Fruit fly (Drosophila melanogaster) whole organism, embryonic: ENCODE results near the gene CG43896.
A peak's percentile ranks its signal among the peaks of the same experiment; 100 is the strongest.

Experiments used
- CG10431 ChIP-seq: fragments of 200-800 bp; sonication (Bioruptor generic); optimal IDR thresholded peaks from 3 replicates; lab custom pipeline; 2018; ENCODE audit warnings: missing biosample characterization, mild to moderate bottlenecking, missing genetic modification characterization
- CG10959 ChIP-seq: fragments of 200-800 bp; sonication (Bioruptor generic); IDR thresholded peaks from 2 replicates; pipeline ENCODE4 v1.3.6; 2022; ENCODE audit warnings: missing biosample characterization, missing genetic modification characterization
- CG12155 ChIP-seq: fragments of 200-800 bp; sonication (Bioruptor generic); optimal IDR thresholded peaks from 3 replicates; lab custom pipeline; 2016; ENCODE audit warnings: missing biosample characterization, missing genetic modification characterization
- CG13424 ChIP-seq: fragments of 200-800 bp; sonication (Bioruptor generic); optimal IDR thresholded peaks from 2 replicates; lab custom pipeline; 2019; ENCODE audit warnings: missing biosample characterization, mild to moderate bottlenecking, missing genetic modification characterization, moderate library complexity
- CG14014 ChIP-seq: fragments of 200-800 bp; sonication (Bioruptor generic); IDR thresholded peaks from 2 replicates; pipeline ENCODE4 v1.3.6; 2022; ENCODE audit warnings: missing biosample characterization, missing genetic modification characterization
- CG1529 ChIP-seq: fragments of 200-800 bp; sonication (Bioruptor generic); optimal IDR thresholded peaks from 3 replicates; lab custom pipeline; 2018; ENCODE audit warnings: missing biosample characterization, missing genetic modification characterization
- CG15514 ChIP-seq: fragments of 200-800 bp; sonication (Bioruptor generic); optimal IDR thresholded peaks from 3 replicates; lab custom pipeline; 2017; ENCODE audit warnings: missing biosample characterization, missing genetic modification characterization, mild to moderate bottlenecking, moderate library complexity, missing genetic modification reagents
- CG1647 ChIP-seq: fragments of 200-800 bp; sonication (Bioruptor generic); optimal IDR thresholded peaks from 3 replicates; lab custom pipeline; 2016; ENCODE audit warnings: missing biosample characterization, missing genetic modification characterization
- CG2120 ChIP-seq: fragments of 200-800 bp; sonication (Bioruptor generic); optimal IDR thresholded peaks from 3 replicates; lab custom pipeline; 2016; ENCODE audit warnings: missing biosample characterization, missing genetic modification characterization
- CG33557 ChIP-seq: fragments of 200-800 bp; sonication (Bioruptor generic); optimal IDR thresholded peaks from 2 replicates; lab custom pipeline; 2019; ENCODE audit warnings: missing biosample characterization, mild to moderate bottlenecking, missing genetic modification characterization, moderate library complexity
- CG34422 ChIP-seq: fragments of 200-800 bp; sonication (Bioruptor generic); IDR thresholded peaks from 3 replicates; pipeline ENCODE4 v1.3.6; 2022; ENCODE audit warnings: missing biosample characterization, missing genetic modification characterization
- CG3838 ChIP-seq: fragments of 200-800 bp; sonication (Bioruptor generic); optimal IDR thresholded peaks from 3 replicates; lab custom pipeline; 2016; ENCODE audit warnings: missing biosample characterization, missing genetic modification characterization
- CG4617 ChIP-seq: fragments of 200-800 bp; sonication (Bioruptor generic); optimal IDR thresholded peaks from 3 replicates; lab custom pipeline; 2016; ENCODE audit warnings: missing biosample characterization, missing genetic modification characterization, borderline replicate concordance
- CG6175 ChIP-seq: fragments of 200-800 bp; sonication (Bioruptor generic); IDR thresholded peaks from 3 replicates; pipeline ENCODE4 v1.3.6; 2022; ENCODE audit warnings: missing biosample characterization, missing genetic modification characterization
- CG6813 ChIP-seq: fragments of 200-800 bp; sonication (Bioruptor generic); optimal IDR thresholded peaks from 2 replicates; lab custom pipeline; 2017; ENCODE audit warnings: missing biosample characterization, missing genetic modification characterization, mild to moderate bottlenecking, moderate library complexity, missing genetic modification reagents
- CG6854 ChIP-seq: fragments of 200-800 bp; sonication (Bioruptor generic); optimal IDR thresholded peaks from 3 replicates; lab custom pipeline; 2017; ENCODE audit warnings: missing biosample characterization, mild to moderate bottlenecking, missing genetic modification characterization
- CG7271 ChIP-seq: fragments of 200-800 bp; sonication (Bioruptor generic); optimal IDR thresholded peaks from 2 replicates; lab custom pipeline; 2018; ENCODE audit warnings: missing biosample characterization, mild to moderate bottlenecking, missing genetic modification characterization, moderate library complexity
- CG9609 ChIP-seq: fragments of 200-800 bp; sonication (Bioruptor generic); optimal IDR thresholded peaks from 3 replicates; lab custom pipeline; 2016; ENCODE audit warnings: missing biosample characterization, missing genetic modification characterization
- CTCF ChIP-seq: fragments of 200-800 bp; sonication (Bioruptor generic); optimal IDR thresholded peaks from 2 replicates; lab custom pipeline; 2017; ENCODE audit warnings: missing biosample characterization, mild to moderate bottlenecking, missing genetic modification characterization, moderate library complexity
- D ChIP-seq, 2 experiments: fragments of 200-800 bp in 1 of 2; fragments of >200 bp in 1 of 2; sonication (Bioruptor generic) in 1 of 2; optimal IDR thresholded peaks; 2 replicates in 1 of 2; 3 replicates in 1 of 2; lab custom pipeline; 2017; ENCODE audit warnings: mild to moderate bottlenecking in 1 of 2, missing biosample characterization in 1 of 2, missing genetic modification characterization in 1 of 2, missing genetic modification reagents in 1 of 2
- Dek ChIP-seq: fragments of 200-800 bp; sonication (Bioruptor generic); optimal IDR thresholded peaks from 3 replicates; lab custom pipeline; 2019; ENCODE audit warnings: missing biosample characterization, mild to moderate bottlenecking, missing genetic modification characterization, moderate library complexity
- Doc2 ChIP-seq: fragments of 200-800 bp; sonication (Bioruptor generic); IDR thresholded peaks from 2 replicates; pipeline ENCODE4 v1.3.6; 2022; ENCODE audit warnings: missing biosample characterization, missing genetic modification characterization
- Dref ChIP-seq: fragments of 200-800 bp; sonication (Bioruptor generic); IDR thresholded peaks from 2 replicates; pipeline ENCODE4 v1.3.6; 2022; ENCODE audit warnings: missing biosample characterization, missing genetic modification characterization
- Lhr ChIP-seq: fragments of 200-800 bp; sonication (Bioruptor generic); optimal IDR thresholded peaks from 3 replicates; lab custom pipeline; 2017; ENCODE audit warnings: mild to moderate bottlenecking, missing biosample characterization, missing genetic modification reagents, missing genetic modification characterization
- Ptx1 ChIP-seq: fragments of 200-800 bp; sonication (Bioruptor generic); IDR thresholded peaks from 2 replicates; pipeline ENCODE4 v1.3.6; 2022; ENCODE audit warnings: missing biosample characterization, missing genetic modification characterization
- Ravus ChIP-seq: fragments of 200-800 bp; sonication (Bioruptor generic); IDR thresholded peaks from 2 replicates; pipeline ENCODE4 v1.3.6; 2022; ENCODE audit warnings: missing biosample characterization, missing genetic modification characterization
- Scr ChIP-seq: fragments of 200-800 bp; sonication (Bioruptor generic); IDR thresholded peaks from 2 replicates; pipeline ENCODE4 v1.3.6; 2022; ENCODE audit warnings: missing biosample characterization, missing genetic modification characterization; ENCODE audit not compliant: partially characterized antibody
- Side ChIP-seq: fragments of 200-800 bp; sonication (Bioruptor generic); optimal IDR thresholded peaks from 2 replicates; lab custom pipeline; 2016; ENCODE audit warnings: missing biosample characterization, missing genetic modification characterization
- Sry-δ ChIP-seq: fragments of 200-800 bp; sonication (Bioruptor generic); optimal IDR thresholded peaks from 2 replicates; lab custom pipeline; 2016; ENCODE audit warnings: missing biosample characterization, missing genetic modification characterization
- Ssrp ChIP-seq: fragments of 200-800 bp; sonication (Bioruptor generic); optimal IDR thresholded peaks from 2 replicates; lab custom pipeline; 2018; ENCODE audit warnings: missing biosample characterization, mild to moderate bottlenecking, missing genetic modification characterization, moderate library complexity
- aop ChIP-seq: fragments of 200-800 bp; sonication (Bioruptor generic); IDR thresholded peaks from 2 replicates; pipeline ENCODE4 v1.3.6; 2022; ENCODE audit warnings: missing biosample characterization, missing genetic modification characterization
- cas ChIP-seq: fragments of 200-800 bp; sonication (Bioruptor generic); IDR thresholded peaks from 2 replicates; pipeline ENCODE4 v1.3.6; 2022; ENCODE audit warnings: missing biosample characterization, missing genetic modification characterization
- croc ChIP-seq: fragments of 200-800 bp; sonication (Bioruptor generic); conservative IDR thresholded peaks from 3 replicates; pipeline ENCODE4 v1.3.6; 2022; ENCODE audit warnings: missing biosample characterization, missing genetic modification characterization
- da ChIP-seq: fragments of 200-800 bp; sonication (Bioruptor generic); optimal IDR thresholded peaks from 2 replicates; lab custom pipeline; 2016; ENCODE audit warnings: missing biosample characterization, missing genetic modification characterization
- dimm ChIP-seq: fragments of 200-800 bp; sonication (Bioruptor generic); IDR thresholded peaks from 2 replicates; pipeline ENCODE4 v1.3.6; 2022; ENCODE audit warnings: missing biosample characterization, missing genetic modification characterization
- eyg ChIP-seq: fragments of 200-800 bp; sonication (Bioruptor generic); optimal IDR thresholded peaks from 3 replicates; lab custom pipeline; 2016; ENCODE audit warnings: missing biosample characterization, missing genetic modification characterization
- hb ChIP-seq: fragments of 200-800 bp; sonication (Bioruptor generic); IDR thresholded peaks from 3 replicates; pipeline ENCODE4 v1.3.6; 2022; ENCODE audit warnings: missing biosample characterization, missing genetic modification characterization; ENCODE audit not compliant: partially characterized antibody
- klu ChIP-seq: fragments of 200-800 bp; sonication (Bioruptor generic); IDR thresholded peaks from 2 replicates; pipeline ENCODE4 v1.3.6; 2022; ENCODE audit warnings: missing biosample characterization, missing genetic modification characterization
- kni ChIP-seq: fragments of 200-800 bp; sonication (Bioruptor generic); optimal IDR thresholded peaks from 3 replicates; lab custom pipeline; 2017; ENCODE audit warnings: mild to moderate bottlenecking, missing biosample characterization, missing genetic modification reagents, missing genetic modification characterization
- lilli ChIP-seq: fragments of 200-800 bp; sonication (Bioruptor generic); optimal IDR thresholded peaks from 3 replicates; lab custom pipeline; 2016; ENCODE audit warnings: missing biosample characterization, missing genetic modification characterization
- luna ChIP-seq: fragments of 200-800 bp; sonication (Bioruptor generic); optimal IDR thresholded peaks from 2 replicates; lab custom pipeline; 2016; ENCODE audit warnings: missing biosample characterization, missing genetic modification characterization
- nerfin-2 ChIP-seq: fragments of 200-800 bp; sonication (Bioruptor generic); IDR thresholded peaks from 2 replicates; pipeline ENCODE4 v1.3.6; 2022; ENCODE audit warnings: missing biosample characterization, missing genetic modification characterization; ENCODE audit not compliant: partially characterized antibody
- pb ChIP-seq: fragments of 200-800 bp; sonication (Bioruptor generic); optimal IDR thresholded peaks from 3 replicates; lab custom pipeline; 2016; ENCODE audit warnings: missing biosample characterization, missing genetic modification characterization
- pho ChIP-seq: fragments of 200-800 bp; sonication (Bioruptor generic); optimal IDR thresholded peaks from 2 replicates; lab custom pipeline; 2016; ENCODE audit warnings: missing biosample characterization, missing genetic modification characterization
- pnt ChIP-seq: fragments of 200-800 bp; sonication (Bioruptor generic); optimal IDR thresholded peaks from 3 replicates; lab custom pipeline; 2016; ENCODE audit warnings: missing biosample characterization, missing genetic modification characterization
- sisA ChIP-seq: fragments of 200-800 bp; sonication (Bioruptor generic); IDR thresholded peaks from 2 replicates; pipeline ENCODE4 v1.3.6; 2022; ENCODE audit warnings: missing biosample characterization, missing genetic modification characterization
- slbo ChIP-seq: fragments of 200-800 bp; sonication (Bioruptor generic); IDR thresholded peaks from 2 replicates; pipeline ENCODE4 v1.3.6; 2022; ENCODE audit warnings: missing biosample characterization, missing genetic modification characterization
- tgo ChIP-seq: fragments of 200-800 bp; sonication (Bioruptor generic); IDR thresholded peaks from 3 replicates; pipeline ENCODE4 v1.3.6; 2022; ENCODE audit warnings: missing biosample characterization, missing genetic modification characterization
- tna ChIP-seq: fragments of 200-800 bp; sonication (Bioruptor generic); IDR thresholded peaks from 2 replicates; pipeline ENCODE4 v1.3.6; 2022; ENCODE audit warnings: missing biosample characterization, missing genetic modification characterization; ENCODE audit not compliant: partially characterized antibody
- trem ChIP-seq: fragments of 200-800 bp; optimal IDR thresholded peaks from 3 replicates; lab custom pipeline; 2019; ENCODE audit warnings: missing biosample characterization, mild to moderate bottlenecking, missing genetic modification characterization, moderate library complexity
- zen2 ChIP-seq: fragments of 200-800 bp; sonication (Bioruptor generic); IDR thresholded peaks from 3 replicates; pipeline ENCODE4 v1.3.6; 2022; ENCODE audit warnings: missing biosample characterization, missing genetic modification characterization; ENCODE audit not compliant: partially characterized antibody

CG43896 gene

dm6 chr3L:11992960-11993359 lies 17.0 kb downstream of the CG43896 start, which contains the start of gene viaf:
Gene viaf, minus strand, starts transcription at chr3L:11993179.
- TF ChIP-seq CG13424 (tag; lab: Kevin White, UChicago) = peak; percentile 64
- no peak for TF ChIP-seq CG6175 (GFP tag; lab: Robert Waterston, UW)
- peak; percentile 83 for TF ChIP-seq Sry-δ
- peak; percentile 9 for TF ChIP-seq CG1647
- TF ChIP-seq D (optimal IDR thresholded peaks at IDR 0.05; lab: Kevin White, UChicago) = no peak
- no peak for TF ChIP-seq D (GFP tag; optimal IDR thresholded peaks at IDR 0.05; lab: Kevin White, UChicago)
- TF ChIP-seq Ssrp (tag; lab: Kevin White, UChicago) = peak; percentile 45
- no peak for TF ChIP-seq pb (GFP tag; lab: Kevin White, UChicago)
- TF ChIP-seq hb (GFP tag; lab: Robert Waterston, UW) = peak; percentile 87
- TF ChIP-seq Lhr (GFP tag; lab: Kevin White, UChicago) = no peak
- TF ChIP-seq CG33557 (GFP tag; lab: Kevin White, UChicago) = peak; percentile 42
- TF ChIP-seq tgo (GFP tag; lab: Robert Waterston, UW) = peak; percentile 29; the same call in 2 of the 3 replicates
- TF ChIP-seq CG2120 = peak; percentile 62
- no peak for TF ChIP-seq kni (GFP tag; lab: Kevin White, UChicago)
- no peak for TF ChIP-seq Doc2
- TF ChIP-seq CG12155 = peak; percentile 37
- peak; percentile 10 for TF ChIP-seq pho
- TF ChIP-seq CG9609 (GFP tag; lab: Kevin White, UChicago) = no peak
- peak; percentile 83 for TF ChIP-seq CG15514
- peak; percentile 25; the same call in 1 of the 2 replicates for TF ChIP-seq CG14014
- peak; percentile 61 for TF ChIP-seq Dref (GFP tag; lab: Robert Waterston, UW)
- TF ChIP-seq Side (GFP tag; lab: Kevin White, UChicago) = no peak
- peak; percentile 22; the same call in 1 of the 2 replicates for TF ChIP-seq aop
- TF ChIP-seq dimm = no peak
- TF ChIP-seq nerfin-2 (GFP tag; lab: Robert Waterston, UW) = peak; percentile 63
- TF ChIP-seq zen2 = peak; percentile 79
- no peak for TF ChIP-seq CG3838 (GFP tag; lab: Kevin White, UChicago)
- peak; percentile 35; the same call in 1 of the 2 replicates for TF ChIP-seq sisA
- TF ChIP-seq da (GFP tag; lab: Kevin White, UChicago) = no peak
- no peak for TF ChIP-seq pnt (GFP tag; lab: Kevin White, UChicago)
- TF ChIP-seq CG1529 = no peak
- TF ChIP-seq CG10959 = no peak
- peak; percentile 94 for TF ChIP-seq Scr (GFP tag; lab: Robert Waterston, UW)
- no peak for TF ChIP-seq CG6813 (GFP tag; lab: Kevin White, UChicago)
- TF ChIP-seq trem = peak; percentile 67
- peak; percentile 61 for TF ChIP-seq lilli (GFP tag; lab: Kevin White, UChicago)
- peak; percentile 14 for TF ChIP-seq CG7271 (tag; lab: Kevin White, UChicago)
- peak; percentile 88 for TF ChIP-seq CG4617 (GFP tag; lab: Kevin White, UChicago)
- no peak for TF ChIP-seq eyg (GFP tag; lab: Kevin White, UChicago)
- TF ChIP-seq Dek (tag; lab: Kevin White, UChicago) = no peak
- no peak for TF ChIP-seq CG10431 (GFP tag; lab: Kevin White, UChicago)
- peak; percentile 82 for TF ChIP-seq slbo (GFP tag; lab: Robert Waterston, UW)
- TF ChIP-seq croc = no peak
- peak; percentile 49 for TF ChIP-seq CTCF (GFP tag; lab: Kevin White, UChicago)
- peak; percentile 30; the same call in 1 of the 2 replicates for TF ChIP-seq Ptx1 (GFP tag; lab: Robert Waterston, UW)
- peak; percentile 2 for TF ChIP-seq luna (GFP tag; lab: Kevin White, UChicago)
- no peak for TF ChIP-seq Ravus (GFP tag; lab: Robert Waterston, UW)
- TF ChIP-seq klu = no peak
- peak; percentile 42; the same call in 1 of the 2 replicates for TF ChIP-seq cas
- peak; percentile 86 for TF ChIP-seq tna (GFP tag; lab: Robert Waterston, UW)
- peak; percentile 52; the same call in 2 of the 3 replicates for TF ChIP-seq CG34422 (GFP tag; lab: Robert Waterston, UW)
- TF ChIP-seq CG6854 = no peak
